2 fruit fly cellular contexts compared by ENCODE assay signal in the genomic region with DNA sequence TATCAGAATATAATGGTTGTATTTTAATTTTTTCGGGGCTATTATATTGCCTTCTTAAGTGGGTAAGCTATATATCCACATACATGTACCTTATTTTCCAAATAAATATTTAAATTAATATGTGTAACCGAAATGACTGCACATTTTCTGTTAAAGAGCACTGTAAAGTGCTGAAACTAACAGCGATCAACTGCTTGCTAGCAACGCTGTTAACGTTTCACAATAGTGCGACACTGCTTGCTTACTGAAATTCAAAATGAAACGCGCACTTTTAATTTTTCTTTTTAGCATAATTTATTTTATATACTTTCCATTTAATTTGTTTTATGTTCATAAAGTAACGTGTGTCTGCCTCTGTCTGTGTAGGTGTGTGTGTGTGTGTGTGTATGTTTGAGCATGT.
A peak's percentile ranks its signal among the peaks of the same experiment; 100 is the strongest.
TF ChIP-seq lines count a peak whose summit lies in the region.

No protein-coding gene starts in this region.

- TF ChIP-seq CTCF in whole organism, embryonic (GFP tag; optimal IDR thresholded peaks at IDR 0.05; lab: Kevin White, UChicago): no peak

TF ChIP-seq in whole organism, adult, 20 proteins besides CTCF, POLR2A, EP300 and RAD21:
- TF ChIP-seq kay (GFP tag; lab: Kevin White, UChicago; ENCODE audit: borderline replicate concordance) (peak; percentile 66), CG14711 (tag; optimal IDR thresholded peaks at IDR 0.05; lab: Kevin White, UChicago) (no peak), cnc (optimal IDR thresholded peaks at IDR 0.05; lab: Kevin White, UChicago) (no peak)

TF ChIP-seq in whole organism, embryonic, 481 proteins besides CTCF, POLR2A, EP300 and RAD21:
- TF ChIP-seq C15 (GFP tag; IDR thresholded peaks at IDR 0.05; lab: Robert Waterston, UW) (no peak), Eip74EF (GFP tag; optimal IDR thresholded peaks at IDR 0.05; lab: Kevin White, UChicago) (peak in 1 of 2 experiments; percentile 28), E2f2 (GFP tag; IDR thresholded peaks at IDR 0.05; lab: Robert Waterston, UW) (peak; percentile 82), Dp (GFP tag; optimal IDR thresholded peaks at IDR 0.05; lab: Kevin White, UChicago) (peak; percentile 68), CG8290 (GFP tag; optimal IDR thresholded peaks at IDR 0.05; lab: Kevin White, UChicago) (peak; percentile 1), CG8290 (tag; optimal IDR thresholded peaks at IDR 0.05; lab: Kevin White, UChicago) (no peak), stwl (tag; optimal IDR thresholded peaks at IDR 0.05; lab: Kevin White, UChicago) (peak; percentile 62), CG31365 (tag; optimal IDR thresholded peaks at IDR 0.05; lab: Kevin White, UChicago) (peak; percentile 91), stc (GFP tag; IDR thresholded peaks at IDR 0.05; lab: Robert Waterston, UW) (no peak), Six4 (GFP tag; optimal IDR thresholded peaks at IDR 0.05; lab: Kevin White, UChicago) (no peak)
TF ChIP-seq in whole organism, embryonic: peak in this region for 6.
